Worm (Caenorhabditis elegans) whole organism, L1 larva: ENCODE data around the gene ZK1127.12.

Experiments
- Y116A8C.19 ChIP-seq: sonication (generic microtip); optimal IDR thresholded peaks from 2 replicates; lab custom pipeline; 2016; ENCODE audit warnings: missing compliant biosample characterization, missing genetic modification characterization, borderline replicate concordance
- ama-1 ChIP-seq: fragments of 150-350 bp; optimal IDR thresholded peaks from 2 replicates; lab custom pipeline; 2014
- egl-27 ChIP-seq, 2 experiments: fragments of 150-350 bp in 1 of 2; sonication (generic microtip); optimal IDR thresholded peaks; 3 replicates each; lab custom pipeline; 2017 to 2018; ENCODE audit warnings: missing biosample characterization in 2 of 2, missing genetic modification characterization in 2 of 2, missing genetic modification reagents in 2 of 2
- hpl-2 ChIP-seq: fragments of 150-350 bp; optimal IDR thresholded peaks from 2 replicates; lab custom pipeline; 2014; ENCODE audit warnings: missing biosample characterization, missing genetic modification reagents, missing genetic modification characterization
- lin-13 ChIP-seq: fragments of 150-350 bp; optimal IDR thresholded peaks from 2 replicates; lab custom pipeline; 2014; ENCODE audit warnings: missing biosample characterization, missing genetic modification reagents, missing genetic modification characterization
- mep-1 ChIP-seq: fragments of 150-350 bp; optimal IDR thresholded peaks from 2 replicates; lab custom pipeline; 2014; ENCODE audit warnings: missing biosample characterization, missing genetic modification characterization
- nhr-76 ChIP-seq: sonication (generic microtip); optimal IDR thresholded peaks from 2 replicates; lab custom pipeline; 2017; ENCODE audit warnings: missing biosample characterization, missing genetic modification characterization
- tbx-2 ChIP-seq: sonication (generic microtip); optimal IDR thresholded peaks from 2 replicates; lab custom pipeline; 2016; ENCODE audit warnings: missing genetic modification characterization, missing compliant biosample characterization

DNA sequence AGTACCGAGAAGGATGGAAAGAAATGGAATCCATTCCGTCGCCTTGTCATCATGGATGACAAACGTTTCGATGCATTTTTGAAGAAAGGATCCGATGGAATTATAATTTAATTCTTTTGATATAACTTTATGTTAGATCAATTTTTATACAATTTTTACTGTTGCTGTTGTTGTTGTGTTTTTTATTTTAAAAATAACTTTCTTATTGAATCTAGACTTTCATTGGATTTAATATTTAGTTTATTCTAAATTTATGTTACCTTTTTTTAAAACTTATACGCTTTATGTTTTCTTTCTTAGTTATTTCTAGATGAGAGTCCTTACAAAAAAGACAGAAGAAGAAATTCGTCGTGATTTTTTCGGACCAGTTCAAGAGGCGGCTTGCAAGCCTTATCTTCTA, 3.1 kb downstream of the ZK1127.12 start, which contains the start of gene ZK1127.3:
- no peak for TF ChIP-seq egl-27 (tag; optimal IDR thresholded peaks at IDR 0.05; lab: Kevin White, UChicago)
- no peak for TF ChIP-seq Y116A8C.19 (tag; lab: Kevin White, UChicago)
- no peak for TF ChIP-seq nhr-76 (tag; lab: Kevin White, UChicago)
- no peak for TF ChIP-seq ama-1 (lab: Kevin White, UChicago)
- no peak for TF ChIP-seq hpl-2 (GFP tag; lab: Kevin White, UChicago)
- no peak for TF ChIP-seq tbx-2
- TF ChIP-seq lin-13 (GFP tag; lab: Kevin White, UChicago): no peak
- TF ChIP-seq mep-1: no peak
